Fruit fly (Drosophila melanogaster): Measurements from ENCODE around the gene Vdup1.

dm6 chr3L:177938-178337 is 825 bp downstream of the Vdup1 start:
- TF ChIP-seq CTCF (optimal IDR thresholded peaks at IDR 0.05) (no peak), CG8478 (optimal IDR thresholded peaks at IDR 0.05) (no peak)
